Fruit fly (Drosophila melanogaster) whole organism, adult: ENCODE data around the gene twe.

Source experiments
- CG14711 ChIP-seq: fragments of 200-800 bp; sonication (Bioruptor generic); optimal IDR thresholded peaks from 2 replicates; lab custom pipeline; 2018; ENCODE audit warnings: missing biosample characterization, mild to moderate bottlenecking, missing genetic modification characterization, moderate library complexity
- CG33017 ChIP-seq: fragments of 200-800 bp; sonication (Bioruptor generic); optimal IDR thresholded peaks from 2 replicates; lab custom pipeline; 2018; ENCODE audit warnings: missing biosample characterization, mild to moderate bottlenecking, missing genetic modification characterization, moderate library complexity
- CG5204 ChIP-seq: fragments of 200-800 bp; sonication (Bioruptor generic); optimal IDR thresholded peaks from 2 replicates; lab custom pipeline; 2016; ENCODE audit warnings: missing biosample characterization, missing genetic modification characterization
- CG7045 ChIP-seq: fragments of 200-800 bp; sonication (Bioruptor generic); optimal IDR thresholded peaks from 2 replicates; lab custom pipeline; 2017; ENCODE audit warnings: missing biosample characterization, mild to moderate bottlenecking, missing genetic modification characterization
- bab1 ChIP-seq: fragments of 200-800 bp; sonication (Bioruptor generic); optimal IDR thresholded peaks from 3 replicates; lab custom pipeline; 2019; ENCODE audit warnings: missing biosample characterization, mild to moderate bottlenecking, missing genetic modification characterization, moderate library complexity
- cnc ChIP-seq, 2 experiments: fragments of >200 bp; optimal IDR thresholded peaks; 2 replicates each; lab custom pipeline; 2017
- ovo ChIP-seq: fragments of 200-800 bp; sonication (Bioruptor generic); optimal IDR thresholded peaks from 2 replicates; lab custom pipeline; 2016; ENCODE audit warnings: missing biosample characterization, missing genetic modification characterization
- tj ChIP-seq: fragments of 200-800 bp; sonication (Bioruptor generic); optimal IDR thresholded peaks from 3 replicates; lab custom pipeline; 2017; ENCODE audit warnings: missing biosample characterization, mild to moderate bottlenecking, missing genetic modification characterization, moderate library complexity

DNA sequence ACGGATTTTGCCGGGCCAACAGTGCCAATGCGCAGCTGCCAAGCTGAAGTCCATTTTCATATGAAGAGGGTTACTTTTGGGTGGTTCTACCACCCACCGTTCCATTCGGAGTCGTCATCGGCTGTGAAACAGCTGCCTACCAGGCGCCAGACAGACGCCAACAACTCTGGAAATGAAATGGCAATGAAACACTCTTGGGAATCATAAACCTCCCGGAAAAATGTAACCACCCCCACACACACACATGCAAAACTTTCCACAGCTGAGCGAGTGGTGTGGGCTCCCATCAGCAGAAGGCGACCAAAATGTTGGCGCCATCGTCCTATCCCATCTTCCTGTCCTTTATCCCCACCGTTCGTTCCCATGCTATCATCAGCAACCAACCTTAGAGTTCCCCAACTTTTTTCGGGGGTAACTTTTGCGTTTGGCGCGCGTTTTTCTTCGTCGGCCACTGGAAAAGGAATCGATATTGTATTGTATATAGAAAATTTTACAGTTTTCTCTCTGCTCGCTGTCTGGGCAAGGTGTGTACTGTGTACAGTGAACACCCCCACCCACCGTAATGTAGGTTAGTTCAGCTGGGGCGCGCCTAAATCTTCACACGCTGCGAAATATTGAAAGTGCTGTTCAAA is 13.6 kb upstream of the twe start:
- TF ChIP-seq tj (GFP tag; lab: Kevin White, UChicago) = no peak
- no peak for TF ChIP-seq CG5204
- no peak for TF ChIP-seq CG33017
- no peak for TF ChIP-seq ovo (GFP tag; lab: Kevin White, UChicago)
- TF ChIP-seq CG14711 (tag; lab: Kevin White, UChicago) = no peak
- no peak for TF ChIP-seq CG7045 (GFP tag; lab: Kevin White, UChicago)
- TF ChIP-seq cnc (optimal IDR thresholded peaks at IDR 0.05; lab: Kevin White, UChicago) = no peak
- no peak for TF ChIP-seq bab1 (GFP tag; lab: Kevin White, UChicago)
